Worm (Caenorhabditis elegans) whole organism, L1 larva: ENCODE measurements around the gene srw-32.

Experiments
- alr-1 ChIP-seq: fragments of 200-800 bp; sonication (Bioruptor generic); optimal IDR thresholded peaks from 2 replicates; lab custom pipeline; 2018; ENCODE audit warnings: borderline replicate concordance, mild to moderate bottlenecking, missing genetic modification characterization, missing compliant biosample characterization
- egl-27 ChIP-seq, 2 experiments: fragments of 150-350 bp in 1 of 2; sonication (generic microtip); optimal IDR thresholded peaks; 3 replicates each; lab custom pipeline; 2017 to 2018; ENCODE audit warnings: missing biosample characterization in 2 of 2, missing genetic modification characterization in 2 of 2, missing genetic modification reagents in 2 of 2
- fkh-8 ChIP-seq: sonication (generic microtip); optimal IDR thresholded peaks from 2 replicates; lab custom pipeline; 2016; ENCODE audit warnings: mild to moderate bottlenecking, missing genetic modification characterization, missing compliant biosample characterization
- lir-3 ChIP-seq: sonication (generic microtip); optimal IDR thresholded peaks from 2 replicates; lab custom pipeline; 2016; ENCODE audit warnings: mild to moderate bottlenecking, missing genetic modification characterization, moderate library complexity, missing compliant biosample characterization; ENCODE audit not compliant: poor library complexity
- nhr-28 ChIP-seq: fragments of 150-350 bp; optimal IDR thresholded peaks from 2 replicates; lab custom pipeline; 2014; ENCODE audit warnings: missing biosample characterization, missing genetic modification characterization
- nhr-47 ChIP-seq: sonication (generic microtip); optimal IDR thresholded peaks from 2 replicates; lab custom pipeline; 2016; ENCODE audit warnings: mild to moderate bottlenecking, missing genetic modification characterization, moderate library complexity, missing compliant biosample characterization
- nhr-85 ChIP-seq: sonication (generic microtip); peaks from one replicate; lab custom pipeline; 2016; ENCODE audit warnings: missing genetic modification characterization, inconsistent platforms, missing compliant biosample characterization
- pag-3 ChIP-seq: sonication (generic microtip); optimal IDR thresholded peaks from 2 replicates; lab custom pipeline; 2017; ENCODE audit warnings: missing genetic modification characterization, mild to moderate bottlenecking, missing compliant biosample characterization, antibody characterized with exemption, borderline replicate concordance; ENCODE audit not compliant: insufficient read depth
- pax-3 ChIP-seq: fragments of 200-800 bp; sonication (Bioruptor generic); optimal IDR thresholded peaks from 2 replicates; lab custom pipeline; 2018; ENCODE audit warnings: mild to moderate bottlenecking, missing genetic modification characterization, moderate library complexity, missing compliant biosample characterization
- snpc-4 ChIP-seq: fragments of 150-350 bp; optimal IDR thresholded peaks from 2 replicates; lab custom pipeline; 2014; ENCODE audit warnings: missing biosample characterization, missing genetic modification characterization
- sptf-1 ChIP-seq: fragments of 150-350 bp; optimal IDR thresholded peaks from 2 replicates; lab custom pipeline; 2014; ENCODE audit warnings: missing biosample characterization, missing genetic modification characterization
- tlp-1 ChIP-seq: fragments of 150-350 bp; optimal IDR thresholded peaks from 2 replicates; lab custom pipeline; 2014; ENCODE audit warnings: missing biosample characterization, missing genetic modification characterization
- zag-1 ChIP-seq: fragments of 150-350 bp; optimal IDR thresholded peaks from 2 replicates; lab custom pipeline; 2014; ENCODE audit warnings: missing biosample characterization, missing genetic modification characterization
- ztf-4 ChIP-seq: fragments of 150-350 bp; optimal IDR thresholded peaks from 2 replicates; lab custom pipeline; 2014; ENCODE audit warnings: missing biosample characterization, missing genetic modification characterization

DNA sequence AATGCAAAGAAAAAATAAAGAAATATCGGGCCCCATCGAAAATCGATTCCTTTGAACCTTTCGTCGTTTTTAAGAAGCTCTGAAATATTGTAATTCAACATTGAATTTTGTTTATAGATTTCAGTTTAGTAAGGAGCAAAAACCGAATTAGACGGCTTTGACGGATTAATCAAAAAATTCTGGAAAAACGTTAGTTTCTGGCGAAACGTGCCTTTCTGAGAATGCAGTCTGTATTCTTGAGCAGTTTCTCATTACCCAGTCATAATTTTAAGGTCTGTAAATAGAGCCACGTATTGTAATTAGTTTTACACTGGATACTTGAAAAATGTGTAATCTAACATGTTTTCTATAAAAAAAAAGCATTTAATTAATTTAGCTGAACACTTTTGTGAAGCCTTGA lies 48.5 kb upstream of the srw-32 start, which contains the start of gene srz-48:
- TF ChIP-seq pax-3 (no peak), nhr-47 (tag; lab: Kevin White, UChicago) (no peak), alr-1 (no peak), pag-3 (tag; lab: Kevin White, UChicago) (no peak), sptf-1 (tag; lab: Kevin White, UChicago) (no peak), nhr-85 (tag; lab: Kevin White, UChicago) (no peak), tlp-1 (no peak), egl-27 (tag; optimal IDR thresholded peaks at IDR 0.05; lab: Kevin White, UChicago) (no peak), snpc-4 (no peak), zag-1 (tag; lab: Kevin White, UChicago) (no peak), lir-3 (no peak), nhr-28 (tag; lab: Kevin White, UChicago) (no peak), fkh-8 (tag; lab: Kevin White, UChicago) (no peak), ztf-4 (tag; lab: Kevin White, UChicago) (no peak)
